Worm (Caenorhabditis elegans): ENCODE results near the gene nhr-178.
A peak's percentile ranks its signal among the peaks of the same experiment; 100 is the strongest.
"Not testable (repeated sequence)": the region's sequence is repeated elsewhere in the genome, so short reads cannot be mapped to it uniquely, and the experiment has no call there.

The nhr-178 gene

ce11 chrV:1561169-1561568 is 46.6 kb downstream of the nhr-178 start:
- TF ChIP-seq lin-1 (GFP tag; IDR thresholded peaks at IDR 0.05) (peak; percentile 84; the same call in 1 of the 2 replicates), zip-11 (GFP tag; IDR thresholded peaks at IDR 0.05) (peak; percentile 77; the same call in 1 of the 2 replicates), mdt-29 (GFP tag; IDR thresholded peaks at IDR 0.05) (peak; percentile 32; the same call in 1 of the 2 replicates), ceh-44 (GFP tag; IDR thresholded peaks at IDR 0.05) (peak; percentile 46; the same call in 1 of the 2 replicates), vab-7 (GFP tag; IDR thresholded peaks at IDR 0.05) (peak; percentile 92), saeg-2 (GFP tag; IDR thresholded peaks at IDR 0.05) (peak; percentile 65; the same call in 1 of the 2 replicates), egl-43 (GFP tag; IDR thresholded peaks at IDR 0.05) (peak; percentile 97), pha-4 (GFP tag; IDR thresholded peaks at IDR 0.05) (peak; percentile 95), snpc-1.2 (GFP tag; IDR thresholded peaks at IDR 0.05) (peak; percentile 85; the same call in 1 of the 2 replicates), tra-1 (GFP tag; IDR thresholded peaks at IDR 0.05) (peak; percentile 77), php-3 (GFP tag; IDR thresholded peaks at IDR 0.05) (peak; percentile 71; the same call in 1 of the 2 replicates), dmd-6 (GFP tag; IDR thresholded peaks at IDR 0.05) (peak; percentile 35; the same call in 1 of the 2 replicates), ctbp-1 (GFP tag; IDR thresholded peaks at IDR 0.05) (peak; percentile 61; the same call in 1 of the 2 replicates), dmd-9 (GFP tag; IDR thresholded peaks at IDR 0.05) (peak; percentile 79; the same call in 1 of the 2 replicates), madf-9 (GFP tag; conservative IDR thresholded peaks at IDR 0.05) (peak; percentile 81), dmd-8 (GFP tag; IDR thresholded peaks at IDR 0.05) (peak; percentile 99), nhr-41 (GFP tag; IDR thresholded peaks at IDR 0.05) (peak; percentile 75), ZK337.2 (GFP tag; IDR thresholded peaks at IDR 0.05) (peak; percentile 57; the same call in 1 of the 2 replicates), Y48G9A.11 (GFP tag; IDR thresholded peaks at IDR 0.05) (peak; percentile 69), F26F4.8 (GFP tag; conservative IDR thresholded peaks at IDR 0.05) (peak; percentile 98), D1046.2 (GFP tag; IDR thresholded peaks at IDR 0.05) (peak; percentile 86), F44E2.7 (GFP tag; IDR thresholded peaks at IDR 0.05) (peak; percentile 93; the same call in 1 of the 2 replicates), Y75B8A.6 (GFP tag; IDR thresholded peaks at IDR 0.05) (peak; percentile 67; the same call in 1 of the 2 replicates), madf-5 (GFP tag; IDR thresholded peaks at IDR 0.05) (peak; percentile 22 to 77; a peak in 2 of 4 replicates), lin-38 (GFP tag; IDR thresholded peaks at IDR 0.05) (peak; percentile 84), ceh-20 (GFP tag; IDR thresholded peaks at IDR 0.05) (peak; percentile 70), hmg-1.1 (GFP tag; IDR thresholded peaks at IDR 0.05) (peak; percentile 70), arid-1 (GFP tag; conservative IDR thresholded peaks at IDR 0.05) (peak; percentile 95), mxl-2 (GFP tag; conservative IDR thresholded peaks at IDR 0.05) (peak; percentile 82)
- not testable (repeated sequence) for TF ChIP-seq pha-4 (tag; optimal IDR thresholded peaks at IDR 0.05)

- TF ChIP-seq daf-16 (GFP tag; optimal IDR thresholded peaks at IDR 0.05) (no peak), daf-16 (tag; optimal IDR thresholded peaks at IDR 0.05) (peak; percentile 57), dve-1 (tag; optimal IDR thresholded peaks at IDR 0.05; ENCODE audit: insufficient read depth) (no peak), nhr-28 (tag; optimal IDR thresholded peaks at IDR 0.05) (peak; percentile 8)
Observed at ce11 chrV:1558113-1558512, 49.6 kb downstream of the nhr-178 start.

ce11 chrV:1555072-1555471 is 52.7 kb downstream of the nhr-178 start:
- TF ChIP-seq Y105C5A.15 (GFP tag; IDR thresholded peaks at IDR 0.05) = no peak
- TF ChIP-seq zfp-3 (GFP tag; conservative IDR thresholded peaks at IDR 0.05) = no peak
- TF ChIP-seq lin-39 (tag; optimal IDR thresholded peaks at IDR 0.05) = no peak
- no peak for TF ChIP-seq F49E8.2 (tag; optimal IDR thresholded peaks at IDR 0.05; ENCODE audit: borderline replicate concordance)
- no peak for TF ChIP-seq daf-19 (GFP tag; conservative IDR thresholded peaks at IDR 0.05)
- TF ChIP-seq lim-7 (GFP tag; IDR thresholded peaks at IDR 0.05) = no peak
- TF ChIP-seq hlh-11 (tag; optimal IDR thresholded peaks at IDR 0.05) = no peak
- no peak for TF ChIP-seq zip-11 (GFP tag; IDR thresholded peaks at IDR 0.05)
- no peak for TF ChIP-seq fos-1 (tag; optimal IDR thresholded peaks at IDR 0.05)
- no peak for TF ChIP-seq php-3 (GFP tag; IDR thresholded peaks at IDR 0.05)
- no peak for TF ChIP-seq ces-1 (GFP tag; optimal IDR thresholded peaks at IDR 0.05)
- TF ChIP-seq dve-1 (tag; optimal IDR thresholded peaks at IDR 0.05; ENCODE audit: insufficient read depth) = no peak

All from whole organism, L4 larva.